Fruit fly (Drosophila melanogaster) whole organism, prepupa: ENCODE data around the gene CG13950.
A peak's percentile ranks its signal among the peaks of the same experiment; 100 is the strongest.

ENCODE experiments used
- Blimp-1 ChIP-seq: fragments of 200-800 bp; sonication (Bioruptor generic); optimal IDR thresholded peaks from 3 replicates; lab custom pipeline; 2017; ENCODE audit warnings: missing biosample characterization, missing genetic modification characterization, mild to moderate bottlenecking, moderate library complexity, missing genetic modification reagents
- CG10669 ChIP-seq: fragments of 200-800 bp; sonication (Bioruptor generic); optimal IDR thresholded peaks from 3 replicates; lab custom pipeline; 2018; ENCODE audit warnings: missing biosample characterization, mild to moderate bottlenecking, missing genetic modification characterization, moderate library complexity
- CG11762 ChIP-seq: fragments of 200-800 bp; sonication (Bioruptor generic); optimal IDR thresholded peaks from 3 replicates; lab custom pipeline; 2016; ENCODE audit warnings: missing biosample characterization, missing genetic modification characterization; ENCODE audit not compliant: insufficient read depth
- CG11902 ChIP-seq: fragments of 200-800 bp; sonication (Bioruptor generic); optimal IDR thresholded peaks from 3 replicates; lab custom pipeline; 2016; ENCODE audit warnings: missing biosample characterization, missing genetic modification characterization
- CG15336 ChIP-seq: fragments of 200-800 bp; sonication (Bioruptor generic); IDR thresholded peaks from 2 replicates; pipeline ENCODE4 v1.3.6; 2022; ENCODE audit warnings: missing biosample characterization, missing genetic modification characterization
- CG1621 ChIP-seq: fragments of 200-800 bp; sonication (Bioruptor generic); optimal IDR thresholded peaks from 3 replicates; lab custom pipeline; 2018; ENCODE audit warnings: missing biosample characterization, mild to moderate bottlenecking, missing genetic modification characterization
- CG16779 ChIP-seq: fragments of 200-800 bp; sonication (Bioruptor generic); optimal IDR thresholded peaks from 3 replicates; lab custom pipeline; 2017; ENCODE audit warnings: missing biosample characterization, mild to moderate bottlenecking, missing genetic modification characterization
- CG3032 ChIP-seq: fragments of 200-800 bp; optimal IDR thresholded peaks from 2 replicates; lab custom pipeline; 2019; ENCODE audit warnings: missing biosample characterization, mild to moderate bottlenecking, missing genetic modification characterization, moderate library complexity
- CG31627 ChIP-seq: fragments of 200-800 bp; sonication (Bioruptor generic); optimal IDR thresholded peaks from 3 replicates; lab custom pipeline; 2016; ENCODE audit warnings: missing biosample characterization, missing genetic modification characterization
- CG3919 ChIP-seq: fragments of 200-800 bp; sonication (Bioruptor generic); optimal IDR thresholded peaks from 3 replicates; lab custom pipeline; 2016; ENCODE audit warnings: missing biosample characterization, missing genetic modification characterization
- CG4318 ChIP-seq: fragments of 200-800 bp; sonication (Bioruptor generic); optimal IDR thresholded peaks from 3 replicates; lab custom pipeline; 2017; ENCODE audit warnings: missing biosample characterization, mild to moderate bottlenecking, missing genetic modification characterization
- CG6163 ChIP-seq: fragments of 200-800 bp; sonication (Bioruptor generic); IDR thresholded peaks from 3 replicates; pipeline ENCODE4 v1.3.6; 2022; ENCODE audit warnings: missing biosample characterization, missing genetic modification characterization
- CG6792 ChIP-seq: fragments of 200-800 bp; sonication (Bioruptor generic); optimal IDR thresholded peaks from 3 replicates; lab custom pipeline; 2016; ENCODE audit warnings: missing biosample characterization, missing genetic modification characterization
- CG6808 ChIP-seq: fragments of 200-800 bp; sonication (Bioruptor generic); optimal IDR thresholded peaks from 3 replicates; lab custom pipeline; 2017; ENCODE audit warnings: missing biosample characterization, missing genetic modification characterization, mild to moderate bottlenecking, moderate library complexity, missing genetic modification reagents
- CG6854 ChIP-seq: fragments of 200-800 bp; sonication (Bioruptor generic); optimal IDR thresholded peaks from 2 replicates; lab custom pipeline; 2017; ENCODE audit warnings: missing biosample characterization, mild to moderate bottlenecking, missing genetic modification characterization
- CG7368 ChIP-seq: fragments of 200-800 bp; sonication (Bioruptor generic); optimal IDR thresholded peaks from 3 replicates; lab custom pipeline; 2016; ENCODE audit warnings: missing biosample characterization, missing genetic modification characterization
- CG8119 ChIP-seq: fragments of 200-800 bp; sonication (Bioruptor generic); IDR thresholded peaks from 3 replicates; pipeline ENCODE4 v1.3.6; 2022; ENCODE audit warnings: missing biosample characterization, missing genetic modification characterization
- CG8632 ChIP-seq: fragments of 200-800 bp; sonication (Bioruptor generic); optimal IDR thresholded peaks from 3 replicates; lab custom pipeline; 2016; ENCODE audit warnings: missing biosample characterization, missing genetic modification characterization
- CG9139 ChIP-seq: fragments of 200-800 bp; sonication (Bioruptor generic); optimal IDR thresholded peaks from 3 replicates; lab custom pipeline; 2017; ENCODE audit warnings: missing biosample characterization, mild to moderate bottlenecking, missing genetic modification characterization
- Eip78C ChIP-seq: fragments of 200-800 bp; sonication (Bioruptor generic); peaks from one replicate; lab custom pipeline; 2016; ENCODE audit warnings: missing biosample characterization, missing genetic modification characterization
- Ets21C ChIP-seq: fragments of 200-800 bp; sonication (Bioruptor generic); optimal IDR thresholded peaks from 3 replicates; lab custom pipeline; 2016; ENCODE audit warnings: missing biosample characterization, missing genetic modification characterization
- Ets96B ChIP-seq: fragments of 200-800 bp; optimal IDR thresholded peaks from 2 replicates; lab custom pipeline; 2019; ENCODE audit warnings: missing biosample characterization, mild to moderate bottlenecking, missing genetic modification characterization, moderate library complexity
- Gug ChIP-seq: fragments of 200-800 bp; sonication (Bioruptor generic); IDR thresholded peaks from 2 replicates; pipeline ENCODE4 v1.3.6; 2022; ENCODE audit warnings: missing biosample characterization, missing genetic modification characterization
- Hr39 ChIP-seq: fragments of 200-800 bp; sonication (Bioruptor generic); optimal IDR thresholded peaks from 2 replicates; lab custom pipeline; 2016; ENCODE audit warnings: missing biosample characterization, missing genetic modification characterization
- Hr4 ChIP-seq: fragments of 200-800 bp; sonication (Bioruptor generic); optimal IDR thresholded peaks from 3 replicates; lab custom pipeline; 2016; ENCODE audit warnings: missing biosample characterization, missing genetic modification characterization
- Lpt ChIP-seq: fragments of 200-800 bp; sonication (Bioruptor generic); optimal IDR thresholded peaks from 3 replicates; lab custom pipeline; 2016; ENCODE audit warnings: missing biosample characterization, missing genetic modification characterization
- Met ChIP-seq: fragments of 200-800 bp; sonication (Bioruptor generic); optimal IDR thresholded peaks from 3 replicates; lab custom pipeline; 2016; ENCODE audit warnings: missing biosample characterization, missing genetic modification characterization
- OdsH ChIP-seq: fragments of 200-800 bp; sonication (Bioruptor generic); optimal IDR thresholded peaks from 3 replicates; lab custom pipeline; 2016; ENCODE audit warnings: missing biosample characterization, missing genetic modification characterization
- Smox ChIP-seq: fragments of 200-800 bp; sonication (Bioruptor generic); optimal IDR thresholded peaks from 3 replicates; lab custom pipeline; 2016; ENCODE audit warnings: missing biosample characterization, missing genetic modification characterization
- Sox102F ChIP-seq: fragments of 200-800 bp; sonication (Bioruptor generic); optimal IDR thresholded peaks from 2 replicates; lab custom pipeline; 2016; ENCODE audit warnings: missing biosample characterization, mild to moderate bottlenecking, missing genetic modification characterization
- Sox14 ChIP-seq: fragments of 200-800 bp; sonication (Bioruptor generic); optimal IDR thresholded peaks from 3 replicates; lab custom pipeline; 2016; ENCODE audit warnings: missing biosample characterization, missing genetic modification characterization
- Sox15 ChIP-seq: fragments of 200-800 bp; sonication (Bioruptor generic); optimal IDR thresholded peaks from 3 replicates; lab custom pipeline; 2016; ENCODE audit warnings: missing biosample characterization, missing genetic modification characterization
- achi ChIP-seq: fragments of 200-800 bp; sonication (Bioruptor generic); optimal IDR thresholded peaks from 3 replicates; lab custom pipeline; 2016; ENCODE audit warnings: missing biosample characterization, missing genetic modification characterization
- cyc ChIP-seq: fragments of 200-800 bp; sonication (Bioruptor generic); optimal IDR thresholded peaks from 3 replicates; lab custom pipeline; 2016; ENCODE audit warnings: missing biosample characterization, missing genetic modification characterization
- dac ChIP-seq: fragments of 200-800 bp; sonication (Bioruptor generic); optimal IDR thresholded peaks from 2 replicates; lab custom pipeline; 2017; ENCODE audit warnings: missing biosample characterization, mild to moderate bottlenecking, missing genetic modification characterization
- eg ChIP-seq: fragments of 200-800 bp; sonication (Bioruptor generic); IDR thresholded peaks from 3 replicates; pipeline ENCODE4 v1.3.6; 2022; ENCODE audit warnings: missing biosample characterization, missing genetic modification characterization
- fd59A ChIP-seq: fragments of 200-800 bp; sonication (Bioruptor generic); optimal IDR thresholded peaks from 2 replicates; lab custom pipeline; 2017; ENCODE audit warnings: missing biosample characterization, mild to moderate bottlenecking, missing genetic modification characterization, missing genetic modification reagents
- fd85E ChIP-seq: fragments of 200-800 bp; sonication (Bioruptor generic); optimal IDR thresholded peaks from 3 replicates; lab custom pipeline; 2016; ENCODE audit warnings: missing biosample characterization, missing genetic modification characterization
- fkh ChIP-seq: fragments of 200-800 bp; sonication (Bioruptor generic); optimal IDR thresholded peaks from 3 replicates; lab custom pipeline; 2017; ENCODE audit warnings: missing biosample characterization, mild to moderate bottlenecking, missing genetic modification characterization, moderate library complexity
- lz ChIP-seq: fragments of 200-800 bp; sonication (Bioruptor generic); optimal IDR thresholded peaks from 3 replicates; lab custom pipeline; 2016; ENCODE audit warnings: missing biosample characterization, missing genetic modification characterization
- net ChIP-seq: fragments of 200-800 bp; sonication (Bioruptor generic); optimal IDR thresholded peaks from 3 replicates; lab custom pipeline; 2016; ENCODE audit warnings: missing biosample characterization, missing genetic modification characterization
- pdm3 ChIP-seq: fragments of 200-800 bp; sonication (Bioruptor generic); optimal IDR thresholded peaks from 3 replicates; lab custom pipeline; 2016; ENCODE audit warnings: missing biosample characterization, missing genetic modification characterization
- salr ChIP-seq, 2 experiments: fragments of 200-800 bp; sonication (Bioruptor generic); optimal IDR thresholded peaks; 3 replicates each; lab custom pipeline; 2016 to 2018; ENCODE audit warnings: missing biosample characterization in 2 of 2, missing genetic modification characterization in 2 of 2, mild to moderate bottlenecking in 1 of 2
- spab ChIP-seq: fragments of 200-800 bp; sonication (Bioruptor generic); optimal IDR thresholded peaks from 2 replicates; lab custom pipeline; 2017; ENCODE audit warnings: missing biosample characterization, mild to moderate bottlenecking, missing genetic modification characterization, missing genetic modification reagents
- svp ChIP-seq: fragments of 200-800 bp; sonication (Bioruptor generic); peaks from one replicate; lab custom pipeline; 2016; ENCODE audit warnings: missing biosample characterization, missing genetic modification characterization

Gene CG13950

DNA sequence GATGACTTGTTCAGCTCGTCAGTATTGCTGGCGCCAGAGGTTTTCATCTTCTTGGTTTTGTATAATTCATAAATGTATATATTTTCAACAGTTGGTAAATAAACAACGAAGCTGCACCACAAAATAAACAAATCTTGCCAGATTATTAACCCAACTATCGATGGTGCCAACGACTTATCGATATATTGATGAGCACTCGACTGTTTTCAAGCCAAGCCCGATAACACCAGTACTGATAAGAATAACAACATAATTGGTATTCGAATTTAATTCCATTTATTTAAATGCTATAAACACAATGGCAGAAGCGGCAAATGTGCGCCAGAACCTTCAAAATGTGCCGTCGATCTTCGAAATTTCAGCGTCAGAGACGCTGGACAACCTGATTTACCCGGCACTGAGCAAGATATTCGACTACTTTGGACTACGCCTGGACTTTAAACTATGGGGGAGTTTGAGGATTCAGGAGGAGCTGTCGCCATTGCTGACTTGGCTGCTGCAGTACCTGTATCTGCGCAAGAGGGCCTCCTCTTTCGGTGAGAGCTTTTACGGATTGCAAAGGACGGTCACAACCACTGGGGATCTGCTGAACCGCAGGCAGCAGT, 44.1 kb upstream of the CG13950 start, which contains the start of the genes Saf6 and Pex12:
Saf6 (minus strand) TSS at position 166 of the 605 bp plus-strand sequence.
Pex12 (plus strand) TSS at position 209 of the 605 bp plus-strand sequence.
- TF ChIP-seq spab (GFP tag; lab: Kevin White, UChicago) (no peak), CG15336 (GFP tag; lab: Robert Waterston, UW) (no peak), pdm3 (GFP tag; lab: Kevin White, UChicago) (no peak), CG9139 (peak; percentile 9), Sox14 (no peak), fkh (GFP tag; lab: Kevin White, UChicago) (peak; percentile 95), CG6808 (GFP tag; lab: Kevin White, UChicago) (peak; percentile 12), CG8119 (no peak)

DNA sequence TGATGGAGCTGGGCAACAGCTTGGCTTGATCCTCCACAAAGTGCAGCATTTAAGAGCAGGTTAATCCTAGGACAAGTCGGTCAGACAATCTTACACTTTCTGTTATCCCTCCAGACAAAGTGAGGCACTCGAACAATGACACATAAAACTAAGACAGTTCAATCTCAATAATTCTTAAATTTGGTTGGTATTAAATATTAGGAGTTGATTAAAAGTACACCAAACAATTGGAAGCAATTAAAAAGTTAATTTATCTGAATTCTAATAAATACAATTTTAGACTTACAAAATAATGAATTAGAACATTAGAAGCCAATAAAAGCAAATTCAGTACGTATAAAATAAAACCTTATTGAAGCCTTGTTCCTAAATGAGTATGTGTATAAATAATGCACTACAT, 42.1 kb upstream of the CG13950 start, which contains the start of gene CG15880:
CG15880 (minus strand) TSS at position 101 of the 400 bp plus-strand sequence.
- TF ChIP-seq Hr39: no peak
- TF ChIP-seq lz (GFP tag; lab: Kevin White, UChicago): no peak
- no peak for TF ChIP-seq Gug (GFP tag; lab: Robert Waterston, UW)
- no peak for TF ChIP-seq CG9139
- no peak for TF ChIP-seq Sox14
- no peak for TF ChIP-seq Eip78C (GFP tag; lab: Kevin White, UChicago)
- no peak for TF ChIP-seq Sox102F
- TF ChIP-seq Smox (GFP tag; lab: Kevin White, UChicago): no peak
- no peak for TF ChIP-seq CG7368 (GFP tag; lab: Kevin White, UChicago)
- TF ChIP-seq Hr4: no peak
- no peak for TF ChIP-seq Sox15
- TF ChIP-seq CG8632: no peak
- no peak for TF ChIP-seq eg
- no peak for TF ChIP-seq Ets21C
- TF ChIP-seq salr (GFP tag; optimal IDR thresholded peaks at IDR 0.05; lab: Kevin White, UChicago): no peak
- no peak for TF ChIP-seq Lpt (GFP tag; lab: Kevin White, UChicago)
- no peak for TF ChIP-seq CG6854 (GFP tag; lab: Kevin White, UChicago)
- TF ChIP-seq fd85E (GFP tag; lab: Kevin White, UChicago): no peak
- TF ChIP-seq, all 60 proteins: peak for 0

DNA sequence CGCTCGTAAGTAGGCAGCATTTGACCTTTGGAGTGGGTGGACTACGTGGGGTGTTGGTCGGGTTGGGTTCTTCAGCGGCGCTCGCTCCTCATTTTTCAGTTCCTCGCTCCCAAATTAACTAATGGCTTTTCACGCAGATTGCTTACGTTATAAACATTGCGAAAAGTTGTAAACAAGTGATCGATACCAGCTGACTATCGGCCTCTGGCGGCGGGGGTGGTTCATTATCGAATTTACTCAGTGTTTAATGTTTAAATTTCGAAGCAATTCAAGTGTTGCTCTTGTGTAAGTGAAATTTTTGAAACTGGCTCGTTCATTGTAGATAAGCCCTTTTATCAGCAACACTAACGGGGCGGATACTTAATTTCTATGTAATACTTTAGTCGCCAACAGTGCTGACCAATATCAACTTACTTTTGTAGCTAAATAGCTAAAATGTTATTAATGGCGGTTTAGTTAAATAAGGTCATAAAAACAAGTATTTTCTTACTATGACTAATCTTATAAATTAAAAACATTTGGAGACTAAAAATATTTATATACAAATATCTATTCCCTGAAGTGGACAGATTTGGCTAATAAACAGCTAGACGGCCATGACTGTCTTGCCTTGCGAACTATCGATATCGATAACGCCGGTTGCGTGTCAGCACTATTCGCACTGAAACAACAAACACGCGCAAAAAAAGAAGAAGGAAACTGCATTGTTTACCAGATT, 40.5 kb upstream of the CG13950 start, which contains the start of the genes PGAP2 and Clp:
PGAP2 (minus strand) TSS at position 194 of the 718 bp plus-strand sequence.
Clp (plus strand) TSS at position 650 of the 718 bp plus-strand sequence.
- TF ChIP-seq CG11762: peak; percentile 45
- no peak for TF ChIP-seq Sox102F
- TF ChIP-seq Ets96B: peak; percentile 69
- TF ChIP-seq Met: no peak
- TF ChIP-seq net (GFP tag; lab: Kevin White, UChicago): no peak
- TF ChIP-seq svp (GFP tag; lab: Kevin White, UChicago): peak; percentile 86
- peak; percentile 50 for TF ChIP-seq Gug (GFP tag; lab: Robert Waterston, UW)
- TF ChIP-seq fd59A (GFP tag; lab: Kevin White, UChicago): peak; percentile 51
- peak; percentile 12 for TF ChIP-seq spab (GFP tag; lab: Kevin White, UChicago)
- no peak for TF ChIP-seq Smox (GFP tag; lab: Kevin White, UChicago)
- TF ChIP-seq CG6792 (GFP tag; lab: Kevin White, UChicago): peak; percentile 50
- peak; percentile 57 for TF ChIP-seq Sox15
- peak; percentile 43 for TF ChIP-seq CG11902 (GFP tag; lab: Kevin White, UChicago)
- no peak for TF ChIP-seq OdsH (GFP tag; lab: Kevin White, UChicago)
- TF ChIP-seq Sox14: peak; percentile 64
- TF ChIP-seq cyc: peak; percentile 64
- peak; percentile 74 for TF ChIP-seq CG3032 (tag; lab: Kevin White, UChicago)
- no peak for TF ChIP-seq pdm3 (GFP tag; lab: Kevin White, UChicago)
- TF ChIP-seq CG4318 (GFP tag; lab: Kevin White, UChicago): no peak
- peak; percentile 57 for TF ChIP-seq CG10669 (GFP tag; lab: Kevin White, UChicago)
- TF ChIP-seq Lpt (GFP tag; lab: Kevin White, UChicago): peak; percentile 13
- TF ChIP-seq fd85E (GFP tag; lab: Kevin White, UChicago): no peak
- TF ChIP-seq CG31627 (GFP tag; lab: Kevin White, UChicago): peak; percentile 71
- peak; percentile 44 for TF ChIP-seq CG3919
- peak; percentile 2 for TF ChIP-seq CG6808 (GFP tag; lab: Kevin White, UChicago)
- peak; percentile 46; the same call in 2 of the 3 replicates for TF ChIP-seq CG8119
- TF ChIP-seq Blimp-1 (GFP tag; lab: Kevin White, UChicago): peak; percentile 3
- peak; percentile 1 for TF ChIP-seq CG6854 (GFP tag; lab: Kevin White, UChicago)
- no peak for TF ChIP-seq achi (GFP tag; lab: Kevin White, UChicago)
- no peak for TF ChIP-seq CG16779 (tag; lab: Kevin White, UChicago)
- TF ChIP-seq eg: peak; percentile 71
- peak; percentile 69 for TF ChIP-seq CG6163 (GFP tag; lab: Robert Waterston, UW)
- TF ChIP-seq dac: no peak
- no peak for TF ChIP-seq CG1621 (tag; lab: Kevin White, UChicago)
